Worm (Caenorhabditis elegans): ENCODE data around the gene npr-40.

- TF ChIP-seq W03F9.2 (tag; optimal IDR thresholded peaks at IDR 0.05), result no peak
- no peak for TF ChIP-seq dao-5 (tag; optimal IDR thresholded peaks at IDR 0.05)
- no peak for TF ChIP-seq him-1 (tag; optimal IDR thresholded peaks at IDR 0.05)
These were observed 40.9 kb upstream of the npr-40 start for ce11 chrX:14877691-14878090.
